Fruit fly (Drosophila melanogaster): ENCODE data around the gene Cpr11B.

Gene Cpr11B

dm6 chrX:12546119-12546518 lies 6.8 kb upstream of the Cpr11B start:
- no peak for TF ChIP-seq CG33017 (tag; optimal IDR thresholded peaks at IDR 0.05)
- no peak for TF ChIP-seq CG5204 (GFP tag; optimal IDR thresholded peaks at IDR 0.05)
- no peak for TF ChIP-seq kay (GFP tag; ENCODE audit: borderline replicate concordance)

- no peak for TF ChIP-seq CG5204 (GFP tag; optimal IDR thresholded peaks at IDR 0.05)
- no peak for TF ChIP-seq Mnt (GFP tag; optimal IDR thresholded peaks at IDR 0.05)
- no peak for TF ChIP-seq CG1620 (GFP tag; optimal IDR thresholded peaks at IDR 0.05)
- no peak for TF ChIP-seq CG14711 (tag; optimal IDR thresholded peaks at IDR 0.05)
- no peak for TF ChIP-seq CG7101 (tag; optimal IDR thresholded peaks at IDR 0.05)
- TF ChIP-seq CG11617 (GFP tag; optimal IDR thresholded peaks at IDR 0.05) = no peak
- no peak for TF ChIP-seq Clk (GFP tag; optimal IDR thresholded peaks at IDR 0.05)
- TF ChIP-seq cic (GFP tag; optimal IDR thresholded peaks at IDR 0.05) = no peak
- no peak for TF ChIP-seq Hr96 (GFP tag; optimal IDR thresholded peaks at IDR 0.05)
- no peak for TF ChIP-seq ovo (GFP tag; optimal IDR thresholded peaks at IDR 0.05)
- TF ChIP-seq pad (GFP tag; optimal IDR thresholded peaks at IDR 0.05) = no peak
- TF ChIP-seq bab1 (GFP tag; optimal IDR thresholded peaks at IDR 0.05) = no peak
- TF ChIP-seq CG12768 (GFP tag; optimal IDR thresholded peaks at IDR 0.05) = no peak
- no peak for TF ChIP-seq cnc (optimal IDR thresholded peaks at IDR 0.05)
- TF ChIP-seq kay (GFP tag; ENCODE audit: borderline replicate concordance) = no peak
- no peak for TF ChIP-seq Crg-1 (GFP tag; optimal IDR thresholded peaks at IDR 0.05)
- no peak for TF ChIP-seq CG33017 (tag; optimal IDR thresholded peaks at IDR 0.05)
- TF ChIP-seq tj (GFP tag; optimal IDR thresholded peaks at IDR 0.05) = no peak
- TF ChIP-seq toe (GFP tag; optimal IDR thresholded peaks at IDR 0.05) = no peak
- no peak for TF ChIP-seq CG7045 (GFP tag; optimal IDR thresholded peaks at IDR 0.05)
Measured at dm6 chrX:12546857-12547606, 5.9 kb upstream of the Cpr11B start.

- TF ChIP-seq CG11617 (GFP tag; optimal IDR thresholded peaks at IDR 0.05) (no peak), CG1620 (GFP tag; optimal IDR thresholded peaks at IDR 0.05) (no peak), cic (GFP tag; optimal IDR thresholded peaks at IDR 0.05) (no peak), Mnt (GFP tag; optimal IDR thresholded peaks at IDR 0.05) (peak; percentile 5), CG7101 (tag; optimal IDR thresholded peaks at IDR 0.05) (peak; percentile 44), CG5204 (GFP tag; optimal IDR thresholded peaks at IDR 0.05) (peak; percentile 8), kay (GFP tag; ENCODE audit: borderline replicate concordance) (peak; percentile 44), CG7045 (GFP tag; optimal IDR thresholded peaks at IDR 0.05) (peak; percentile 34), Hr96 (GFP tag; optimal IDR thresholded peaks at IDR 0.05) (peak; percentile 50), ovo (GFP tag; optimal IDR thresholded peaks at IDR 0.05) (no peak), CG33017 (tag; optimal IDR thresholded peaks at IDR 0.05) (no peak), CG14711 (tag; optimal IDR thresholded peaks at IDR 0.05) (no peak), toe (GFP tag; optimal IDR thresholded peaks at IDR 0.05) (no peak), pad (GFP tag; optimal IDR thresholded peaks at IDR 0.05) (no peak), cnc (optimal IDR thresholded peaks at IDR 0.05) (no peak), bab1 (GFP tag; optimal IDR thresholded peaks at IDR 0.05) (no peak), Crg-1 (GFP tag; optimal IDR thresholded peaks at IDR 0.05) (no peak), CG12768 (GFP tag; optimal IDR thresholded peaks at IDR 0.05) (no peak), tj (GFP tag; optimal IDR thresholded peaks at IDR 0.05) (no peak), Clk (GFP tag; optimal IDR thresholded peaks at IDR 0.05) (no peak)
Measured at dm6 chrX:12547657-12548056, 5.3 kb upstream of the Cpr11B start.

- TF ChIP-seq Clk (GFP tag; optimal IDR thresholded peaks at IDR 0.05) = peak; percentile 60
- peak; percentile 14 for TF ChIP-seq Mnt (GFP tag; optimal IDR thresholded peaks at IDR 0.05)
- peak; percentile 82 for TF ChIP-seq CG7045 (GFP tag; optimal IDR thresholded peaks at IDR 0.05)
- no peak for TF ChIP-seq CG1620 (GFP tag; optimal IDR thresholded peaks at IDR 0.05)
- TF ChIP-seq CG12768 (GFP tag; optimal IDR thresholded peaks at IDR 0.05) = peak; percentile 71
- peak; percentile 64 for TF ChIP-seq ovo (GFP tag; optimal IDR thresholded peaks at IDR 0.05)
- TF ChIP-seq CG7101 (tag; optimal IDR thresholded peaks at IDR 0.05) = peak; percentile 92
- peak; percentile 48 for TF ChIP-seq tj (GFP tag; optimal IDR thresholded peaks at IDR 0.05)
- TF ChIP-seq kay (GFP tag; ENCODE audit: borderline replicate concordance) = no peak
- TF ChIP-seq CG5204 (GFP tag; optimal IDR thresholded peaks at IDR 0.05) = no peak
- peak; percentile 88 for TF ChIP-seq CG14711 (tag; optimal IDR thresholded peaks at IDR 0.05)
- TF ChIP-seq CG33017 (tag; optimal IDR thresholded peaks at IDR 0.05) = peak; percentile 87
- TF ChIP-seq toe (GFP tag; optimal IDR thresholded peaks at IDR 0.05) = peak; percentile 11
- no peak for TF ChIP-seq cnc (optimal IDR thresholded peaks at IDR 0.05)
- peak; percentile 69 for TF ChIP-seq CG11617 (GFP tag; optimal IDR thresholded peaks at IDR 0.05)
- peak; percentile 28 for TF ChIP-seq Crg-1 (GFP tag; optimal IDR thresholded peaks at IDR 0.05)
- no peak for TF ChIP-seq cic (GFP tag; optimal IDR thresholded peaks at IDR 0.05)
- TF ChIP-seq pad (GFP tag; optimal IDR thresholded peaks at IDR 0.05) = peak; percentile 57
- peak; percentile 43 for TF ChIP-seq Hr96 (GFP tag; optimal IDR thresholded peaks at IDR 0.05)
- no peak for TF ChIP-seq bab1 (GFP tag; optimal IDR thresholded peaks at IDR 0.05)
Measured at dm6 chrX:12567663-12568062, 14.7 kb downstream of the Cpr11B start.

- TF ChIP-seq CG7045 (GFP tag; optimal IDR thresholded peaks at IDR 0.05) (no peak), cnc (optimal IDR thresholded peaks at IDR 0.05) (no peak), pad (GFP tag; optimal IDR thresholded peaks at IDR 0.05) (no peak), CG1620 (GFP tag; optimal IDR thresholded peaks at IDR 0.05) (no peak), CG33017 (tag; optimal IDR thresholded peaks at IDR 0.05) (no peak), CG11617 (GFP tag; optimal IDR thresholded peaks at IDR 0.05) (no peak), CG14711 (tag; optimal IDR thresholded peaks at IDR 0.05) (no peak), tj (GFP tag; optimal IDR thresholded peaks at IDR 0.05) (no peak), CG7101 (tag; optimal IDR thresholded peaks at IDR 0.05) (no peak), Crg-1 (GFP tag; optimal IDR thresholded peaks at IDR 0.05) (no peak), cic (GFP tag; optimal IDR thresholded peaks at IDR 0.05) (no peak), bab1 (GFP tag; optimal IDR thresholded peaks at IDR 0.05) (no peak), CG12768 (GFP tag; optimal IDR thresholded peaks at IDR 0.05) (no peak), Clk (GFP tag; optimal IDR thresholded peaks at IDR 0.05) (no peak), Hr96 (GFP tag; optimal IDR thresholded peaks at IDR 0.05) (no peak), CG5204 (GFP tag; optimal IDR thresholded peaks at IDR 0.05) (no peak), toe (GFP tag; optimal IDR thresholded peaks at IDR 0.05) (no peak), kay (GFP tag; ENCODE audit: borderline replicate concordance) (no peak)
Measured at dm6 chrX:12568292-12568923, 15.5 kb downstream of the Cpr11B start, which contains the start of gene hwt. hwt (minus strand) TSS chrX:12568452.

Measured in whole organism, adult.